Worm (Caenorhabditis elegans): ENCODE measurements around the gene F40F8.3.
A peak's percentile ranks its signal among the peaks of the same experiment; 100 is the strongest.

The F40F8.3 gene

DNA sequence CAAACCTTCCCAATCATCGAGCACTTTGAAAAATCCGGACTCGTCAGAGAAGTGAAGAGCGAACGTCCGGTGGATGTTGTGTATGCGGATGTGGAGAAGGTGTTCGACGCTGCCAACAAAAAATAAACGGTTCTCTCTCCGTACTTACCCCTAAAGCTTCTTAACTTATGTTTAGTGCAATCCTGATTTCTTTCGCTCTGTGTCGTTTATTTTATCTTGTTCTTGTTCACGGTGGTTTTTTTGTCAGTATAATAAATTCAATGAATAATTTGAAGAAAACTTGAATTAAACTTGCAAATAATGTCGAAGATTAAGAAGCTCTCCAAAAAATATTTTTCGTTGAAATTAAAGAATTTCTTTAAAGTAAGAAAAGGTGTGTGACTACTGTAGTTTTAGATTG lies at the start of gene F40F8.3:
Gene F40F8.3, plus strand, starts transcription at position 301 of the 400 bp plus-strand sequence.
- TF ChIP-seq unc-55 (GFP tag; optimal IDR thresholded peaks at IDR 0.05) (no peak), hlh-8 (tag; optimal IDR thresholded peaks at IDR 0.05) (no peak), hlh-15 (tag; optimal IDR thresholded peaks at IDR 0.05) (no peak), odd-2 (tag; optimal IDR thresholded peaks at IDR 0.05) (no peak)

DNA sequence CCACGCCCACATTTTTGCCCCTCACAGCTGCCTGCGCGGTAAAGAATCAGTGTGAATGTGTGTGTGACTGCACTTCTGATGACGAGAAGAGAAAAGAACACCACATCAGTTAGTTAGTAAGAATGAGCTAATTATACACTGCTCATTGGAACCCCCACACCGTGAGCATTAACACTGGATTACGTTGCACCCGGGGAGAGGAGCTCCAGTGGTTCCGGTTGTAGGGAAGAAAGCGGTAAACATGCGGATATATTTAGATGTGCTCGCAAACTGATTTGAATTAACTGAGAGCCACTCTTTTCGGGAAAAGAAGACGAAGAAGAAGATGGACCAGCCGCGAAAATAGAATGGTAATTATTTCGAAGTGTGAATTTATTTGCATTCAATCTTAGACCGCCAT lies 42.3 kb upstream of the F40F8.3 start:
- TF ChIP-seq nhr-232 (tag; optimal IDR thresholded peaks at IDR 0.05) (no peak), sox-2 (GFP tag; IDR thresholded peaks at IDR 0.05) (no peak), ceh-31 (tag; optimal IDR thresholded peaks at IDR 0.05) (peak; percentile 18), unc-42 (tag; optimal IDR thresholded peaks at IDR 0.05) (peak; percentile 77)

DNA sequence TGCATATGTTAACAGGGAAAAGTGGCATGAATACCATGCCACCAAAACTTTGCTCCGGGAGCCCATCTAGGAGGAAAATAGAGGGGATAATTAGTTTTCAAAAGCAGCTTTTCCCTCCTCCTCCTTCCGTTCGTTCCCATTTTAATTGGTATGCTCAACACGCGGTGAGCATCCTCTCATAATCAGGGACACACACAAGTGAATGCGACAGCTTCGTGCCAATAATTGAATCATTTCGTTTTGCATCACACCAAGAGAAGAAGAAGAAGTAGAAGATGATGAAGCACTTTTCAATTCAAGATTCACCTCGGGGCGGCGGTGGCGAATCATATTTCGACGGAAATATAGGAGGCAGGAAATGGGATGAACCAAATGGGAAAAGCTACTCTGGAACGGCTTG lies 41.0 kb upstream of the F40F8.3 start:
- no peak for TF ChIP-seq hlh-15 (tag; optimal IDR thresholded peaks at IDR 0.05)
- TF ChIP-seq pax-1 (tag; optimal IDR thresholded peaks at IDR 0.05) = no peak
- TF ChIP-seq C38D4.7 (GFP tag; optimal IDR thresholded peaks at IDR 0.05) = no peak
- TF ChIP-seq unc-3 (GFP tag; conservative IDR thresholded peaks at IDR 0.05) = no peak
- TF ChIP-seq unc-3 (tag; optimal IDR thresholded peaks at IDR 0.05) = no peak
- no peak for TF ChIP-seq ztf-16 (tag; optimal IDR thresholded peaks at IDR 0.05)
- TF ChIP-seq madf-2 (tag; optimal IDR thresholded peaks at IDR 0.05) = no peak
- TF ChIP-seq fkh-10 (GFP tag; optimal IDR thresholded peaks at IDR 0.05) = no peak
- TF ChIP-seq lim-6 (tag; optimal IDR thresholded peaks at IDR 0.05) = no peak
- peak; percentile 5 for TF ChIP-seq ceh-31 (tag; optimal IDR thresholded peaks at IDR 0.05)
- TF ChIP-seq unc-42 (tag; optimal IDR thresholded peaks at IDR 0.05) = peak; percentile 97
- TF ChIP-seq ceh-6 (GFP tag; optimal IDR thresholded peaks at IDR 0.05) = peak; percentile 0

DNA sequence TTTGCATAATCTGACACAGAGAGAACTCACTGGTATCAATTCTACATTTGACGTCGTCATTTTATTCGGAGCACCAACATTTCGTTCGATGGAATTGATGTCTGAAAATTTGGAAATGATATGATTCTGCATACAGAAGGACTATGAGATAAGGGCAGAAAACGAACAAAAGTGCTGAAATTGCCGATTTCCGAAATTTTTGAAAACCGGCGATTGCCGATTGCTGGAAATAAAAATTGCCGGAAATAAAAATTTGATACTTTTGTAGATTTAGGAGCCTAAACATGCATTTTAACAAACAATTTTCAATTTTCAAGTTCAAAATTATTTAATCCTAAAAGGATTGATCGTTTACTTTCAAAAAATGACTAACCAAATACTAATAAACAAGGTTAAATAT lies 39.7 kb upstream of the F40F8.3 start, which contains the start of gene unc-53:
Gene unc-53, minus strand, starts transcription at position 101 of the 400 bp plus-strand sequence.
- TF ChIP-seq C08G9.2 (tag; optimal IDR thresholded peaks at IDR 0.05) (no peak), sox-2 (GFP tag; IDR thresholded peaks at IDR 0.05) (no peak), hlh-8 (tag; optimal IDR thresholded peaks at IDR 0.05) (no peak), sdc-2 (tag; optimal IDR thresholded peaks at IDR 0.05) (no peak), hlh-6 (tag; optimal IDR thresholded peaks at IDR 0.05) (no peak), hlh-30 (tag; optimal IDR thresholded peaks at IDR 0.05; ENCODE audit: insufficient read depth) (no peak), unc-3 (GFP tag; conservative IDR thresholded peaks at IDR 0.05) (no peak), unc-3 (tag; optimal IDR thresholded peaks at IDR 0.05) (no peak), ztf-16 (tag; optimal IDR thresholded peaks at IDR 0.05) (no peak), ttx-3 (tag; optimal IDR thresholded peaks at IDR 0.05) (no peak), fax-1 (tag; optimal IDR thresholded peaks at IDR 0.05) (no peak), K09A11.1 (tag; optimal IDR thresholded peaks at IDR 0.05; ENCODE audit: insufficient read depth) (no peak), dmd-4 (tag; optimal IDR thresholded peaks at IDR 0.05; ENCODE audit: borderline replicate concordance) (no peak), pax-1 (tag; optimal IDR thresholded peaks at IDR 0.05) (no peak), che-1 (tag; optimal IDR thresholded peaks at IDR 0.05) (no peak), rnt-1 (tag; optimal IDR thresholded peaks at IDR 0.05) (no peak)

DNA sequence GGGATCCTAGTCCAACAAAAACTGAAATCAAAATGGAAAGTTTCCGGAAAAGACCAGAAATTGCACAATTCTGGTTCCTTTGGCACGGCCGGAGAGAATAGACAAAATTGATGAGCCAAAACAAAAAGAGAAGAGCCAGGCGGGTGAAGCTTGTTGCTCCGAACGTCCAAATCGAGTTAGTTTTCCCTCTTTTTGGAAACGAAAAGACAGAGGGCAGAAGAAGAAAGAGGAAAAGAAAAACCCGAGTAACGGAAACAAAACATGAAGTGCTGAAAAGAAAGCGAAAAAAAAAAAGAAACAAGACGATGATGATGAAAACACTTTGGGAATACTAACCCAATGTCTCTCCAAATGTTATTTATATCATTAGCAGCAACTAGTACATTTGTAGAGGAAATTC lies 37.5 kb upstream of the F40F8.3 start:
- TF ChIP-seq unc-42 (tag; optimal IDR thresholded peaks at IDR 0.05) = peak; percentile 91
- no peak for TF ChIP-seq dmd-4 (tag; optimal IDR thresholded peaks at IDR 0.05; ENCODE audit: borderline replicate concordance)
- no peak for TF ChIP-seq npax-4 (tag; optimal IDR thresholded peaks at IDR 0.05)
- TF ChIP-seq fkh-10 (GFP tag; optimal IDR thresholded peaks at IDR 0.05) = peak; percentile 37
- TF ChIP-seq pag-3 (tag; optimal IDR thresholded peaks at IDR 0.05; ENCODE audit: borderline replicate concordance) = no peak

DNA sequence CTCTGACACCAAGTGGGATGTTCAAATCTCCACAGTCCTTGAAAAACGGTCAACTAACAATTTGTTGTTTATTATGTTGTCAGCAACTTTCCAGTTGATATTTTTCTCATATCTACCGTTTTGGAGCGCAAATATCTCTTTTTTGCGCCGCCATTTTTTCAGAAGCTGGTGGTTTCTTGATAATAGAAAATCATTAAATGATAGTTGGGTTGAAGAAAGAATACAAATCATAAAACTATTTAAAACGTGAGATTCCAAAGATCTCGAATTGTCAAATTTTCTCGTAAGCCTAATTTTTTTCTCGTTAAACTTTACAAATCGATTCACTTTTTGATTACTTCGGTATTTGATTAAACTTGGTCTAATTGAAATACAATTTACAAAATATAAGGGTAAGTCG lies 36.7 kb upstream of the F40F8.3 start, which contains the start of gene rpl-42:
Gene rpl-42, plus strand, starts transcription at position 301 of the 400 bp plus-strand sequence.
- no peak for TF ChIP-seq zip-5 (tag; optimal IDR thresholded peaks at IDR 0.05)
- no peak for TF ChIP-seq ceh-30 (tag; optimal IDR thresholded peaks at IDR 0.05)
- TF ChIP-seq hlh-8 (tag; optimal IDR thresholded peaks at IDR 0.05) = no peak
- TF ChIP-seq ets-4 (tag; optimal IDR thresholded peaks at IDR 0.05) = no peak
- no peak for TF ChIP-seq pha-2 (tag; optimal IDR thresholded peaks at IDR 0.05)
- TF ChIP-seq che-1 (tag; optimal IDR thresholded peaks at IDR 0.05) = no peak
- no peak for TF ChIP-seq mec-3 (tag; optimal IDR thresholded peaks at IDR 0.05; ENCODE audit: borderline replicate concordance)
- no peak for TF ChIP-seq ahr-1 (tag; optimal IDR thresholded peaks at IDR 0.05)
- TF ChIP-seq lim-6 (tag; optimal IDR thresholded peaks at IDR 0.05) = no peak
- no peak for TF ChIP-seq fax-1 (tag; optimal IDR thresholded peaks at IDR 0.05)
- TF ChIP-seq sox-2 (GFP tag; IDR thresholded peaks at IDR 0.05) = no peak
